Worm (Caenorhabditis elegans): Measurements from ENCODE around the gene C17C3.3.

The C17C3.3 gene

ce11 chrII:5547442-5547894 lies 14.1 kb upstream of the C17C3.3 start, which contains the start of gene acdh-2:
Gene acdh-2, minus strand, starts transcription at chrII:5547492.
- TF ChIP-seq ham-2 (GFP tag; optimal IDR thresholded peaks at IDR 0.05) (no peak), hlh-1 (tag; optimal IDR thresholded peaks at IDR 0.05) (no peak), nhr-28 (tag; optimal IDR thresholded peaks at IDR 0.05) (no peak), ceh-39 (tag; optimal IDR thresholded peaks at IDR 0.05) (no peak), mep-1 (tag; optimal IDR thresholded peaks at IDR 0.05) (no peak), M03D4.4 (tag; optimal IDR thresholded peaks at IDR 0.05) (no peak), sem-2 (GFP tag; optimal IDR thresholded peaks at IDR 0.05) (no peak), mls-2 (tag; optimal IDR thresholded peaks at IDR 0.05) (no peak), nhr-12 (tag; optimal IDR thresholded peaks at IDR 0.05) (no peak), sptf-1 (tag; optimal IDR thresholded peaks at IDR 0.05) (no peak), pha-4 (tag; optimal IDR thresholded peaks at IDR 0.05) (no peak), ces-1 (GFP tag; optimal IDR thresholded peaks at IDR 0.05) (no peak), lin-32 (GFP tag; optimal IDR thresholded peaks at IDR 0.05) (no peak), unc-120 (tag; optimal IDR thresholded peaks at IDR 0.05; ENCODE audit: poor library complexity, severe bottlenecking) (no peak), cnd-1 (tag; optimal IDR thresholded peaks at IDR 0.05) (no peak), blmp-1 (tag; optimal IDR thresholded peaks at IDR 0.05) (no peak), elt-1 (tag; optimal IDR thresholded peaks at IDR 0.05; ENCODE audit: borderline replicate concordance, insufficient read depth) (no peak)

ce11 chrII:5549746-5550145 lies 11.8 kb upstream of the C17C3.3 start, which contains the start of gene C17C3.6:
Gene C17C3.6, plus strand, starts transcription at chrII:5550046.
- no peak for TF ChIP-seq cnd-1 (tag; optimal IDR thresholded peaks at IDR 0.05)
- no peak for TF ChIP-seq ztf-11 (tag; optimal IDR thresholded peaks at IDR 0.05)
- TF ChIP-seq nhr-237 (tag; optimal IDR thresholded peaks at IDR 0.05) = no peak
- TF ChIP-seq lin-32 (GFP tag; optimal IDR thresholded peaks at IDR 0.05) = no peak
- TF ChIP-seq nhr-2 (tag; optimal IDR thresholded peaks at IDR 0.05) = no peak
- no peak for TF ChIP-seq nhr-12 (tag; optimal IDR thresholded peaks at IDR 0.05)
- no peak for TF ChIP-seq mls-2 (tag; optimal IDR thresholded peaks at IDR 0.05)
- TF ChIP-seq ham-2 (GFP tag; optimal IDR thresholded peaks at IDR 0.05) = no peak
- no peak for TF ChIP-seq lin-13 (tag; optimal IDR thresholded peaks at IDR 0.05)
- no peak for TF ChIP-seq pha-4 (tag; optimal IDR thresholded peaks at IDR 0.05)
- TF ChIP-seq elt-3 (tag; optimal IDR thresholded peaks at IDR 0.05) = no peak
- TF ChIP-seq ceh-83 (GFP tag; optimal IDR thresholded peaks at IDR 0.05) = no peak
- TF ChIP-seq snpc-4 (tag; optimal IDR thresholded peaks at IDR 0.05) = no peak
- TF ChIP-seq unc-39 (tag; optimal IDR thresholded peaks at IDR 0.05) = no peak
- TF ChIP-seq drap-1 (GFP tag; optimal IDR thresholded peaks at IDR 0.05) = no peak
- no peak for TF ChIP-seq M03D4.4 (tag; optimal IDR thresholded peaks at IDR 0.05)

- TF ChIP-seq lsy-2 (tag; optimal IDR thresholded peaks at IDR 0.05) (no peak), zip-8 (tag; optimal IDR thresholded peaks at IDR 0.05) (no peak), nhr-76 (tag; optimal IDR thresholded peaks at IDR 0.05) (no peak), mab-5 (tag; optimal IDR thresholded peaks at IDR 0.05) (no peak), lin-13 (tag; optimal IDR thresholded peaks at IDR 0.05) (no peak), unc-62 (GFP tag; optimal IDR thresholded peaks at IDR 0.05) (no peak), unc-120 (tag; optimal IDR thresholded peaks at IDR 0.05; ENCODE audit: poor library complexity, severe bottlenecking) (no peak), nhr-2 (tag; optimal IDR thresholded peaks at IDR 0.05) (no peak), M03D4.4 (tag; optimal IDR thresholded peaks at IDR 0.05) (no peak), ceh-39 (tag; optimal IDR thresholded peaks at IDR 0.05) (no peak), ces-1 (GFP tag; optimal IDR thresholded peaks at IDR 0.05) (no peak), lin-32 (GFP tag; optimal IDR thresholded peaks at IDR 0.05) (no peak), tbx-8 (GFP tag; optimal IDR thresholded peaks at IDR 0.05) (no peak), ceh-43 (GFP tag; optimal IDR thresholded peaks at IDR 0.05) (no peak)
These were observed 10.0 kb upstream of the C17C3.3 start, which contains the start of gene C17C3.5 for ce11 chrII:5551517-5551916. Gene C17C3.5, plus strand, starts transcription at chrII:5551817.

ce11 chrII:5553531-5553930 lies 8.0 kb upstream of the C17C3.3 start:
- no peak for TF ChIP-seq lin-13 (tag; optimal IDR thresholded peaks at IDR 0.05)
- no peak for TF ChIP-seq drap-1 (GFP tag; optimal IDR thresholded peaks at IDR 0.05)
- no peak for TF ChIP-seq mep-1 (tag; optimal IDR thresholded peaks at IDR 0.05)
- TF ChIP-seq ces-1 (GFP tag; optimal IDR thresholded peaks at IDR 0.05) = no peak
- TF ChIP-seq M03D4.4 (tag; optimal IDR thresholded peaks at IDR 0.05) = no peak
- TF ChIP-seq nhr-12 (tag; optimal IDR thresholded peaks at IDR 0.05) = no peak
- no peak for TF ChIP-seq nhr-237 (tag; optimal IDR thresholded peaks at IDR 0.05)
- TF ChIP-seq mab-5 (tag; optimal IDR thresholded peaks at IDR 0.05) = no peak
- TF ChIP-seq ceh-43 (GFP tag; optimal IDR thresholded peaks at IDR 0.05) = no peak
- no peak for TF ChIP-seq mls-2 (tag; optimal IDR thresholded peaks at IDR 0.05)
- TF ChIP-seq lin-32 (GFP tag; optimal IDR thresholded peaks at IDR 0.05) = no peak
- no peak for TF ChIP-seq tbx-8 (GFP tag; optimal IDR thresholded peaks at IDR 0.05)
- no peak for TF ChIP-seq unc-39 (tag; optimal IDR thresholded peaks at IDR 0.05)
- TF ChIP-seq ceh-83 (GFP tag; optimal IDR thresholded peaks at IDR 0.05) = no peak
